Worm (Caenorhabditis elegans) whole organism, young adult: Measurements from ENCODE around the gene F27B3.8.
A peak's percentile ranks its signal among the peaks of the same experiment; 100 is the strongest.

Experiments used
- B0261.1 ChIP-seq: sonication (generic microtip); optimal IDR thresholded peaks from 2 replicates; lab custom pipeline; 2016; ENCODE audit warnings: mild to moderate bottlenecking, missing genetic modification characterization, moderate library complexity, missing compliant biosample characterization
- C06A6.2 ChIP-seq: fragments of 200-800 bp; sonication (Bioruptor generic); conservative IDR thresholded peaks from 2 replicates; pipeline ENCODE4 v1.3.6; 2022; ENCODE audit warnings: missing genetic modification characterization, missing compliant biosample characterization
- F22D6.2 ChIP-seq: sonication (generic microtip); optimal IDR thresholded peaks from 2 replicates; lab custom pipeline; 2016; ENCODE audit warnings: mild to moderate bottlenecking, missing genetic modification characterization, missing compliant biosample characterization
- F23B12.7 ChIP-seq: sonication (generic microtip); optimal IDR thresholded peaks from 2 replicates; lab custom pipeline; 2017; ENCODE audit warnings: missing genetic modification characterization, mild to moderate bottlenecking, missing compliant biosample characterization, antibody characterized with exemption, moderate library complexity; ENCODE audit not compliant: insufficient read depth
- F33H1.4 ChIP-seq: fragments of 200-800 bp; sonication (Bioruptor generic); IDR thresholded peaks from 2 replicates; pipeline ENCODE4 v1.3.6; 2022; ENCODE audit warnings: missing genetic modification reagents, missing genetic modification characterization, missing compliant biosample characterization
- F55B11.4 ChIP-seq: sonication (generic microtip); optimal IDR thresholded peaks from 2 replicates; lab custom pipeline; 2016; ENCODE audit warnings: missing compliant biosample characterization, missing genetic modification characterization, borderline replicate concordance; ENCODE audit not compliant: insufficient read depth
- K11D2.4 ChIP-seq: fragments of 200-800 bp; sonication (Bioruptor generic); IDR thresholded peaks from 2 replicates; pipeline ENCODE4 v1.3.6; 2022; ENCODE audit warnings: missing genetic modification reagents, missing genetic modification characterization, missing compliant biosample characterization
- T07F8.4 ChIP-seq: sonication (generic microtip); optimal IDR thresholded peaks from 2 replicates; lab custom pipeline; 2016; ENCODE audit warnings: mild to moderate bottlenecking, missing genetic modification characterization, moderate library complexity, missing compliant biosample characterization
- Y53G8AR.9 ChIP-seq: fragments of 200-800 bp; sonication (Bioruptor generic); conservative IDR thresholded peaks from 2 replicates; pipeline ENCODE4 v1.3.6; 2022; ENCODE audit warnings: missing genetic modification reagents, missing genetic modification characterization, missing compliant biosample characterization
- Y56A3A.18 ChIP-seq: fragments of 200-800 bp; sonication (Bioruptor generic); IDR thresholded peaks from 2 replicates; pipeline ENCODE4 v1.3.6; 2022; ENCODE audit warnings: missing genetic modification reagents, missing genetic modification characterization, missing compliant biosample characterization
- Y79H2A.3 ChIP-seq: fragments of 200-800 bp; sonication (Bioruptor generic); conservative IDR thresholded peaks from 2 replicates; pipeline ENCODE4 v1.3.6; 2022; ENCODE audit warnings: missing genetic modification reagents, missing genetic modification characterization, missing compliant biosample characterization
- Y95B8A.8 ChIP-seq: fragments of 200-800 bp; sonication (Bioruptor generic); IDR thresholded peaks from 2 replicates; pipeline ENCODE4 v1.3.6; 2022; ENCODE audit warnings: missing genetic modification reagents, missing genetic modification characterization, missing compliant biosample characterization
- akir-1 ChIP-seq: fragments of 200-800 bp; sonication (Bioruptor generic); optimal IDR thresholded peaks from 2 replicates; lab custom pipeline; 2018; ENCODE audit warnings: mild to moderate bottlenecking, missing genetic modification characterization, moderate library complexity, missing compliant biosample characterization
- ama-1 ChIP-seq, 3 experiments: fragments of 150-350 bp in 1 of 3; sonication (generic microtip) in 2 of 3; optimal IDR thresholded peaks; 2 replicates each; lab custom pipeline; 2014 to 2018; ENCODE audit warnings: missing biosample characterization in 2 of 3, missing genetic modification characterization in 2 of 3, missing genetic modification reagents in 2 of 3
- attf-3 ChIP-seq: fragments of 200-800 bp; sonication (Bioruptor generic); conservative IDR thresholded peaks from 2 replicates; pipeline ENCODE4 v1.3.6; 2022; ENCODE audit warnings: missing genetic modification reagents, missing genetic modification characterization, missing compliant biosample characterization
- ccch-3 ChIP-seq: fragments of 200-800 bp; sonication (Bioruptor generic); optimal IDR thresholded peaks from 2 replicates; lab custom pipeline; 2018; ENCODE audit warnings: mild to moderate bottlenecking, missing genetic modification characterization, missing compliant biosample characterization
- ceh-27 ChIP-seq: fragments of 200-800 bp; sonication (Bioruptor generic); optimal IDR thresholded peaks from 2 replicates; lab custom pipeline; 2018; ENCODE audit warnings: mild to moderate bottlenecking, missing genetic modification characterization, moderate library complexity, missing compliant biosample characterization
- ceh-40 ChIP-seq: fragments of 200-800 bp; sonication (Bioruptor generic); IDR thresholded peaks from 2 replicates; pipeline ENCODE4 v1.3.6; 2022; ENCODE audit warnings: missing genetic modification characterization, missing compliant biosample characterization
- chd-7 ChIP-seq: sonication (generic microtip); optimal IDR thresholded peaks from 2 replicates; lab custom pipeline; 2016; ENCODE audit warnings: mild to moderate bottlenecking, missing genetic modification characterization, moderate library complexity, missing compliant biosample characterization
- die-1 ChIP-seq: sonication (generic microtip); optimal IDR thresholded peaks from 2 replicates; lab custom pipeline; 2016; ENCODE audit warnings: missing genotype, mild to moderate bottlenecking, missing genetic modification characterization, missing compliant biosample characterization
- efl-1 ChIP-seq: fragments of 150-350 bp; optimal IDR thresholded peaks from 2 replicates; lab custom pipeline; 2014; ENCODE audit warnings: missing biosample characterization, missing genetic modification reagents, missing genetic modification characterization
- egl-18 ChIP-seq: fragments of 200-800 bp; sonication (Bioruptor generic); IDR thresholded peaks from 2 replicates; pipeline ENCODE4 v1.3.6; 2022; ENCODE audit warnings: missing genetic modification reagents, missing genetic modification characterization, missing compliant biosample characterization
- egrh-3 ChIP-seq: fragments of 200-800 bp; sonication (Bioruptor generic); IDR thresholded peaks from 2 replicates; pipeline ENCODE4 v1.3.6; 2022; ENCODE audit warnings: missing genetic modification reagents, missing genetic modification characterization, missing compliant biosample characterization
- ekl-4 ChIP-seq: fragments of 200-800 bp; sonication (Bioruptor generic); IDR thresholded peaks from 2 replicates; pipeline ENCODE4 v1.3.6; 2022; ENCODE audit warnings: missing genetic modification reagents, missing genetic modification characterization, missing compliant biosample characterization
- fkh-3 ChIP-seq: sonication (generic microtip); optimal IDR thresholded peaks from 2 replicates; lab custom pipeline; 2016; ENCODE audit warnings: mild to moderate bottlenecking, missing genetic modification characterization, missing compliant biosample characterization
- hmg-20 ChIP-seq: fragments of 200-800 bp; sonication (Bioruptor generic); IDR thresholded peaks from 2 replicates; pipeline ENCODE4 v1.3.6; 2022; ENCODE audit warnings: missing genetic modification reagents, missing genetic modification characterization, missing compliant biosample characterization
- hrde-1 ChIP-seq: sonication (generic microtip); optimal IDR thresholded peaks from 2 replicates; lab custom pipeline; 2016; ENCODE audit warnings: missing genetic modification characterization, mild to moderate bottlenecking, missing compliant biosample characterization, moderate library complexity, missing genotype, missing genetic modification reagents, borderline replicate concordance
- hsf-1 ChIP-seq: fragments of 200-800 bp; sonication (Bioruptor generic); IDR thresholded peaks from 2 replicates; pipeline ENCODE4 v1.3.6; 2022; ENCODE audit warnings: missing genetic modification reagents, missing genetic modification characterization, missing compliant biosample characterization
- let-526 ChIP-seq: fragments of 200-800 bp; sonication (Bioruptor generic); IDR thresholded peaks from 2 replicates; pipeline ENCODE4 v1.3.6; 2022; ENCODE audit warnings: missing genetic modification reagents, missing genetic modification characterization, missing compliant biosample characterization
- let-607 ChIP-seq, 2 experiments: fragments of 200-800 bp in 1 of 2; sonication (Bioruptor generic) in 1 of 2; sonication (generic microtip) in 1 of 2; optimal IDR thresholded peaks; 2 replicates each; lab custom pipeline; 2016 to 2018; ENCODE audit warnings: mild to moderate bottlenecking in 2 of 2, missing compliant biosample characterization in 2 of 2, missing genetic modification characterization in 2 of 2, moderate library complexity in 2 of 2, missing genotype in 1 of 2
- lsy-27 ChIP-seq: sonication (generic microtip); optimal IDR thresholded peaks from 2 replicates; lab custom pipeline; 2017; ENCODE audit warnings: missing genetic modification characterization, mild to moderate bottlenecking, missing compliant biosample characterization, antibody characterized with exemption, missing genotype, borderline replicate concordance; ENCODE audit not compliant: insufficient read depth
- madf-10 ChIP-seq: sonication (generic microtip); optimal IDR thresholded peaks from 2 replicates; lab custom pipeline; 2016; ENCODE audit warnings: mild to moderate bottlenecking, missing genetic modification characterization, missing compliant biosample characterization
- madf-6 ChIP-seq: fragments of 200-800 bp; sonication (Bioruptor generic); IDR thresholded peaks from 2 replicates; pipeline ENCODE4 v1.3.6; 2022; ENCODE audit warnings: missing genetic modification reagents, missing genetic modification characterization, missing compliant biosample characterization
- mel-28 ChIP-seq: sonication (generic microtip); optimal IDR thresholded peaks from 2 replicates; lab custom pipeline; 2016; ENCODE audit warnings: borderline replicate concordance, mild to moderate bottlenecking, missing genetic modification characterization, missing compliant biosample characterization
- mxl-1 ChIP-seq: sonication (generic microtip); optimal IDR thresholded peaks from 2 replicates; lab custom pipeline; 2016; ENCODE audit warnings: missing genetic modification characterization, missing compliant biosample characterization
- nfyb-1 ChIP-seq: fragments of 200-800 bp; sonication (Bioruptor generic); IDR thresholded peaks from 2 replicates; pipeline ENCODE4 v1.3.6; 2022; ENCODE audit warnings: missing genetic modification reagents, missing genetic modification characterization, missing compliant biosample characterization
- nhr-80 ChIP-seq: sonication (generic microtip); optimal IDR thresholded peaks from 2 replicates; lab custom pipeline; 2016; ENCODE audit warnings: missing genetic modification characterization, missing compliant biosample characterization
- repo-1 ChIP-seq: sonication (generic microtip); optimal IDR thresholded peaks from 2 replicates; lab custom pipeline; 2017; ENCODE audit warnings: mild to moderate bottlenecking, missing genetic modification characterization, missing compliant biosample characterization
- sea-2 ChIP-seq: fragments of 200-800 bp; sonication (Bioruptor generic); IDR thresholded peaks from 2 replicates; pipeline ENCODE4 v1.3.6; 2022; ENCODE audit warnings: missing genetic modification characterization, missing compliant biosample characterization
- snpc-1.1 ChIP-seq: sonication (generic microtip); optimal IDR thresholded peaks from 2 replicates; lab custom pipeline; 2017; ENCODE audit warnings: missing genetic modification characterization, mild to moderate bottlenecking, missing compliant biosample characterization, antibody characterized with exemption, moderate library complexity, missing genotype, missing genetic modification reagents; ENCODE audit not compliant: insufficient read depth
- snpc-3.4 ChIP-seq: sonication (generic microtip); optimal IDR thresholded peaks from 2 replicates; lab custom pipeline; 2017; ENCODE audit warnings: missing genetic modification characterization, mild to moderate bottlenecking, missing compliant biosample characterization, antibody characterized with exemption, moderate library complexity, missing genotype, missing genetic modification reagents
- somi-1 ChIP-seq: fragments of 200-800 bp; sonication (Bioruptor generic); optimal IDR thresholded peaks from 2 replicates; lab custom pipeline; 2018; ENCODE audit warnings: mild to moderate bottlenecking, missing genetic modification characterization, missing compliant biosample characterization
- unc-130 ChIP-seq: sonication (generic microtip); optimal IDR thresholded peaks from 2 replicates; lab custom pipeline; 2016; ENCODE audit warnings: missing genetic modification reagents, missing genetic modification characterization, missing compliant biosample characterization
- unc-62 ChIP-seq: fragments of 150-350 bp; optimal IDR thresholded peaks from 2 replicates; lab custom pipeline; 2014; ENCODE audit warnings: missing biosample characterization, missing genetic modification reagents, missing genetic modification characterization
- xnd-1 ChIP-seq: sonication (generic microtip); optimal IDR thresholded peaks from 2 replicates; lab custom pipeline; 2016; ENCODE audit warnings: missing genotype, missing genetic modification reagents, missing genetic modification characterization, missing compliant biosample characterization
- ztf-22 ChIP-seq: fragments of 200-800 bp; sonication (Bioruptor generic); optimal IDR thresholded peaks from 2 replicates; lab custom pipeline; 2018; ENCODE audit warnings: mild to moderate bottlenecking, missing genetic modification characterization, moderate library complexity, missing compliant biosample characterization
- ztf-28 ChIP-seq: fragments of 200-800 bp; sonication (Bioruptor generic); IDR thresholded peaks from 2 replicates; pipeline ENCODE4 v1.3.6; 2022; ENCODE audit warnings: missing genetic modification reagents, missing genetic modification characterization, missing compliant biosample characterization

F27B3.8 gene

DNA sequence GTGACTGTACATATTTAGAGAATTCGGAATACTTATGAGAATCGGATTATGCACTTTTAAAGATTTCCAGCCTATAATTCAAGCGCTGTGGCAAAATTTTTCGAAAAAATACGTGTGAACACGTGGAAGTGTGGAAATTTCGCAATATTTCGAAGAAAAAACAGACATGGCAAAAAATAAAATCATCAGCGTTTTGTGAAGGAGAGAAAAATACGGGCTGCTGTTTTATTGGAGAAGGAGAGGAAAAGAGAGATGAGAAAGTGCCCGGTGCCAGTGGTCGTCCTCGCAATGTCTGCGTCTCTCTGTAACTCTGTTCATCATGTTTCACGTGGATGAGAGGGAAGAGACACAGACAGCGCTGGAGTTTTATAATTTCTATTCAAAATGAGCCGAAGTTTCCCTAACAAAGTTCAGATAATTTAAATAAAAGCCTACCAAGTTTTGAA is 26.5 kb downstream of the F27B3.8 start (continued):
- peak; percentile 89 for TF ChIP-seq Y53G8AR.9 (GFP tag; lab: Robert Waterston, UW)
- TF ChIP-seq ceh-27, result peak; percentile 77
- peak; percentile 54 for TF ChIP-seq die-1 (tag; lab: Kevin White, UChicago)
- no peak for TF ChIP-seq ccch-3
- peak; percentile 3 for TF ChIP-seq xnd-1
- peak; percentile 60 for TF ChIP-seq T07F8.4 (tag; lab: Kevin White, UChicago)
- no peak for TF ChIP-seq attf-3 (GFP tag; lab: Robert Waterston, UW)
- TF ChIP-seq let-607 (tag; optimal IDR thresholded peaks at IDR 0.05; lab: Kevin White, UChicago), result peak; percentile 26 to 79
- peak; percentile 86 for TF ChIP-seq Y95B8A.8 (GFP tag; lab: Robert Waterston, UW)
- peak; percentile 88 for TF ChIP-seq Y56A3A.18 (GFP tag; lab: Robert Waterston, UW)
- peak; percentile 32; the same call in 1 of the 2 replicates for TF ChIP-seq egrh-3 (GFP tag; lab: Robert Waterston, UW)
- no peak for TF ChIP-seq let-526
- peak; percentile 88 for TF ChIP-seq nfyb-1
- no peak for TF ChIP-seq egl-18 (GFP tag; lab: Robert Waterston, UW)
- peak; percentile 58 for TF ChIP-seq snpc-3.4
- TF ChIP-seq hmg-20 (GFP tag; lab: Robert Waterston, UW), result no peak
- peak; percentile 70 for TF ChIP-seq madf-6 (GFP tag; lab: Robert Waterston, UW)
- 0 out of 2 replicates have a peak, but pooled peaks have one; percentile 7 for TF ChIP-seq Y79H2A.3
- no peak for TF ChIP-seq mxl-1 (tag; lab: Kevin White, UChicago)
- peak; percentile 6 for TF ChIP-seq snpc-1.1 (tag; lab: Kevin White, UChicago)
- no peak for TF ChIP-seq F55B11.4 (tag; lab: Kevin White, UChicago)
- TF ChIP-seq F23B12.7, result no peak
- TF ChIP-seq ztf-22 (GFP tag; lab: Kevin White, UChicago), result peak; percentile 16
- peak; percentile 79 for TF ChIP-seq K11D2.4 (GFP tag; lab: Robert Waterston, UW)
- TF ChIP-seq hrde-1 (tag; lab: Kevin White, UChicago), result peak; percentile 62
- peak; percentile 24 for TF ChIP-seq unc-130 (GFP tag; lab: Kevin White, UChicago)
- no peak for TF ChIP-seq lsy-27
- peak; percentile 8 for TF ChIP-seq B0261.1 (tag; lab: Kevin White, UChicago)
- TF ChIP-seq ama-1 (optimal IDR thresholded peaks at IDR 0.05; lab: Kevin White, UChicago), result peak; percentile 80
- TF ChIP-seq ama-1 (GFP tag; optimal IDR thresholded peaks at IDR 0.05; lab: Kevin White, UChicago), result peak in 1 of 2 experiments; percentile 52
- TF ChIP-seq efl-1, result peak; percentile 29
- no peak for TF ChIP-seq sea-2 (GFP tag; lab: Robert Waterston, UW)
- TF ChIP-seq somi-1 (GFP tag; lab: Kevin White, UChicago), result peak; percentile 72
- TF ChIP-seq ztf-28, result no peak
- no peak for TF ChIP-seq akir-1 (GFP tag; lab: Kevin White, UChicago)
- TF ChIP-seq nhr-80 (tag; lab: Kevin White, UChicago), result peak; percentile 40
- TF ChIP-seq ceh-40 (GFP tag; lab: Robert Waterston, UW), result no peak
- TF ChIP-seq mel-28 (tag; lab: Kevin White, UChicago), result no peak
- TF ChIP-seq hsf-1 (GFP tag; lab: Robert Waterston, UW), result no peak; the same call in 1 of the 2 replicates
- peak; percentile 95 for TF ChIP-seq chd-7 (tag; lab: Kevin White, UChicago)
- TF ChIP-seq fkh-3 (tag; lab: Kevin White, UChicago), result peak; percentile 51
- peak; percentile 61 for TF ChIP-seq C06A6.2
- TF ChIP-seq F22D6.2 (tag; lab: Kevin White, UChicago), result no peak
- peak; percentile 87 for TF ChIP-seq ekl-4 (GFP tag; lab: Robert Waterston, UW)
- TF ChIP-seq repo-1 (tag; lab: Kevin White, UChicago), result peak; percentile 91
- TF ChIP-seq madf-10 (tag; lab: Kevin White, UChicago), result peak; percentile 69
- TF ChIP-seq unc-62 (GFP tag; lab: Kevin White, UChicago), result no peak
- TF ChIP-seq F33H1.4 (GFP tag; lab: Robert Waterston, UW), result peak; percentile 53
